Fruit fly (Drosophila melanogaster): ENCODE measurements around the gene RpS19a.

Gene RpS19a

DNA sequence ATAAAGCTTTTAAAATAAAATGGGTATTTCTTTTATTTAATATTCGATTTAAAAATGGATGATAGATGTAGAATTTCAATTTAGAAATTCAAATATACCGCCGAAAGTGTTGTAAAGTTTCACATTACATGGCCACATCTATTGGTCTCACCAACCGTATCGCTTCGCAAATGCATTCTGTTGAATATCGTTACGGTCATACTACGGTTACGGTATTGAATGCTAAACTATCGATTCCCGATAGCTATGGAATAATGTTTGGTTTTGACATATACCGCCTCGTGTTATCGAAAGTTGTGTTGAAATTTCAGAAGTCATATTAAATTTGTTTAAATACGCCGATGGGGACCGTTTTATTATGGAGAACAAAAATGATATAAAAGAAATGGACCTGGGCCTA is 13.4 kb downstream of the RpS19a start, which contains the start of the genes CG32573 and CG42512 (continued):
- TF ChIP-seq unc-4 (GFP tag; IDR thresholded peaks at IDR 0.05; ENCODE audit: partially characterized antibody) = peak; percentile 71
- TF ChIP-seq sob (GFP tag; IDR thresholded peaks at IDR 0.05) = 0 out of 2 replicates have a peak, but pooled peaks have one; percentile 23
- no peak for TF ChIP-seq CG31441 (GFP tag; IDR thresholded peaks at IDR 0.05)
- no peak for TF ChIP-seq bsh (GFP tag; optimal IDR thresholded peaks at IDR 0.05)
- peak; percentile 11 for TF ChIP-seq CG1647 (GFP tag; optimal IDR thresholded peaks at IDR 0.05)
- no peak for TF ChIP-seq zfh2 (GFP tag; optimal IDR thresholded peaks at IDR 0.05)
- no peak for TF ChIP-seq CG34422 (GFP tag; IDR thresholded peaks at IDR 0.05)
- TF ChIP-seq sim (GFP tag; IDR thresholded peaks at IDR 0.05) = no peak
- TF ChIP-seq ro (GFP tag; IDR thresholded peaks at IDR 0.05) = no peak
- TF ChIP-seq CG6791 (GFP tag; IDR thresholded peaks at IDR 0.05; ENCODE audit: partially characterized antibody) = peak; percentile 62; the same call in 2 of the 3 replicates
- TF ChIP-seq CG12104 (GFP tag; optimal IDR thresholded peaks at IDR 0.05) = no peak
- no peak for TF ChIP-seq CG4707 (GFP tag; optimal IDR thresholded peaks at IDR 0.05)
- TF ChIP-seq CG10431 (GFP tag; optimal IDR thresholded peaks at IDR 0.05) = no peak
- TF ChIP-seq Aef1 (GFP tag; IDR thresholded peaks at IDR 0.05) = no peak
- TF ChIP-seq Pdp1 (GFP tag; optimal IDR thresholded peaks at IDR 0.05) = peak in 1 of 2 experiments; percentile 34
- no peak for TF ChIP-seq Atf6 (GFP tag; IDR thresholded peaks at IDR 0.05)
- TF ChIP-seq nmo (GFP tag; optimal IDR thresholded peaks at IDR 0.05) = peak; percentile 23
- no peak for TF ChIP-seq tup (GFP tag; optimal IDR thresholded peaks at IDR 0.05)
- TF ChIP-seq CG2116 (GFP tag; optimal IDR thresholded peaks at IDR 0.05) = peak; percentile 71
- no peak for TF ChIP-seq psq (GFP tag; optimal IDR thresholded peaks at IDR 0.05)
- TF ChIP-seq CG17612 (GFP tag; IDR thresholded peaks at IDR 0.05) = no peak
- no peak for TF ChIP-seq CG10209 (GFP tag; optimal IDR thresholded peaks at IDR 0.05)
- TF ChIP-seq rib (GFP tag; IDR thresholded peaks at IDR 0.05) = no peak
- TF ChIP-seq al (GFP tag; IDR thresholded peaks at IDR 0.05) = no peak
- no peak for TF ChIP-seq CG32767 (GFP tag; IDR thresholded peaks at IDR 0.05)
- no peak for TF ChIP-seq CG10565 (GFP tag; optimal IDR thresholded peaks at IDR 0.05)
- TF ChIP-seq Myb (GFP tag; optimal IDR thresholded peaks at IDR 0.05) = peak; percentile 24
- peak; percentile 79 for TF ChIP-seq Bgb (GFP tag; IDR thresholded peaks at IDR 0.05; ENCODE audit: partially characterized antibody)
- no peak for TF ChIP-seq CG7786 (GFP tag; optimal IDR thresholded peaks at IDR 0.05)
- TF ChIP-seq Mrtf (GFP tag; IDR thresholded peaks at IDR 0.05) = no peak
- TF ChIP-seq CG30020 (tag; optimal IDR thresholded peaks at IDR 0.05) = peak; percentile 19
- TF ChIP-seq HmgZ (tag; optimal IDR thresholded peaks at IDR 0.05) = peak; percentile 49
- TF ChIP-seq CG9437 (GFP tag; optimal IDR thresholded peaks at IDR 0.05) = peak; percentile 77
- no peak for TF ChIP-seq crp (GFP tag; optimal IDR thresholded peaks at IDR 0.05)
- TF ChIP-seq CG2129 (GFP tag; IDR thresholded peaks at IDR 0.05; ENCODE audit: partially characterized antibody) = peak; percentile 42
- peak; percentile 41 for TF ChIP-seq trem (tag; optimal IDR thresholded peaks at IDR 0.05)
- no peak for TF ChIP-seq dmrt11E (tag; optimal IDR thresholded peaks at IDR 0.05)
- peak; percentile 84 for TF ChIP-seq gfzf (GFP tag; optimal IDR thresholded peaks at IDR 0.05)
- peak; percentile 60 for TF ChIP-seq CG3847 (GFP tag; IDR thresholded peaks at IDR 0.05)
- TF ChIP-seq mirr (GFP tag; optimal IDR thresholded peaks at IDR 0.05) = peak; percentile 7
- no peak for TF ChIP-seq CG12236 (GFP tag; optimal IDR thresholded peaks at IDR 0.05)
- TF ChIP-seq CG6683 (GFP tag; optimal IDR thresholded peaks at IDR 0.05) = no peak
- no peak for TF ChIP-seq CG17361 (GFP tag; IDR thresholded peaks at IDR 0.05)
- no peak for TF ChIP-seq CG9817 (tag; optimal IDR thresholded peaks at IDR 0.05)
- no peak for TF ChIP-seq otp (GFP tag; IDR thresholded peaks at IDR 0.05)
- TF ChIP-seq Antp (GFP tag; optimal IDR thresholded peaks at IDR 0.05) = no peak
